Worm (Caenorhabditis elegans) whole organism, L2 larva: ENCODE results near the gene trpp-3.

Experiments
- R02D3.7 ChIP-seq: fragments of 150-350 bp; optimal IDR thresholded peaks from 2 replicates; lab custom pipeline; 2014; ENCODE audit warnings: missing biosample characterization, missing genetic modification characterization
- ama-1 ChIP-seq: fragments of 150-350 bp; optimal IDR thresholded peaks from 2 replicates; lab custom pipeline; 2018; ENCODE audit warnings: inconsistent platforms
- zag-1 ChIP-seq: fragments of 150-350 bp; optimal IDR thresholded peaks from 2 replicates; lab custom pipeline; 2014; ENCODE audit warnings: missing biosample characterization, missing genetic modification characterization
- ztf-4 ChIP-seq: fragments of 150-350 bp; optimal IDR thresholded peaks from 2 replicates; lab custom pipeline; 2014; ENCODE audit warnings: missing biosample characterization, missing genetic modification characterization

ce11 chrIII:9497412-9497811, 27.9 kb upstream of the trpp-3 start:
- TF ChIP-seq ztf-4 (no peak), zag-1 (no peak), ama-1 (lab: Kevin White, UChicago) (no peak), R02D3.7 (tag; lab: Kevin White, UChicago) (no peak)
